Fruit fly (Drosophila melanogaster): ENCODE results near the gene CG3021.
A peak's percentile ranks its signal among the peaks of the same experiment; 100 is the strongest.

Gene CG3021

dm6 chrX:1026511-1026910 is at the start of gene CG3021, which contains the start of the genes CG32814 and CG11638 (continued):
- TF ChIP-seq lbe (GFP tag; optimal IDR thresholded peaks at IDR 0.05): no peak
- TF ChIP-seq lov (optimal IDR thresholded peaks at IDR 0.05): no peak
- TF ChIP-seq lov (GFP tag; IDR thresholded peaks at IDR 0.05): no peak
- peak; percentile 78 for TF ChIP-seq CG15514 (GFP tag; optimal IDR thresholded peaks at IDR 0.05)
- no peak for TF ChIP-seq CG3995 (GFP tag; optimal IDR thresholded peaks at IDR 0.05)
- no peak for TF ChIP-seq cwo (GFP tag; optimal IDR thresholded peaks at IDR 0.05)
- TF ChIP-seq fu2 (GFP tag; optimal IDR thresholded peaks at IDR 0.05): no peak
- TF ChIP-seq fd3F (GFP tag; optimal IDR thresholded peaks at IDR 0.05): peak; percentile 7
- TF ChIP-seq ems (GFP tag; optimal IDR thresholded peaks at IDR 0.05): no peak
- no peak for TF ChIP-seq ara (GFP tag; IDR thresholded peaks at IDR 0.05)
- no peak for TF ChIP-seq CG8281 (tag; optimal IDR thresholded peaks at IDR 0.05)
- TF ChIP-seq mirr (GFP tag; optimal IDR thresholded peaks at IDR 0.05): peak; percentile 9
- TF ChIP-seq Atf6 (GFP tag; IDR thresholded peaks at IDR 0.05): no peak
- no peak for TF ChIP-seq Ssrp (tag; optimal IDR thresholded peaks at IDR 0.05)
- no peak for TF ChIP-seq ro (GFP tag; IDR thresholded peaks at IDR 0.05)
- TF ChIP-seq CG12659 (GFP tag; optimal IDR thresholded peaks at IDR 0.05): peak; percentile 73
- TF ChIP-seq CG15479 (GFP tag; optimal IDR thresholded peaks at IDR 0.05): no peak
- TF ChIP-seq Drgx (GFP tag; IDR thresholded peaks at IDR 0.05): no peak
- no peak for TF ChIP-seq CG1792 (GFP tag; optimal IDR thresholded peaks at IDR 0.05)
- no peak for TF ChIP-seq dmrt99B (tag; optimal IDR thresholded peaks at IDR 0.05)
- TF ChIP-seq maf-S (GFP tag; optimal IDR thresholded peaks at IDR 0.05): no peak

DNA sequence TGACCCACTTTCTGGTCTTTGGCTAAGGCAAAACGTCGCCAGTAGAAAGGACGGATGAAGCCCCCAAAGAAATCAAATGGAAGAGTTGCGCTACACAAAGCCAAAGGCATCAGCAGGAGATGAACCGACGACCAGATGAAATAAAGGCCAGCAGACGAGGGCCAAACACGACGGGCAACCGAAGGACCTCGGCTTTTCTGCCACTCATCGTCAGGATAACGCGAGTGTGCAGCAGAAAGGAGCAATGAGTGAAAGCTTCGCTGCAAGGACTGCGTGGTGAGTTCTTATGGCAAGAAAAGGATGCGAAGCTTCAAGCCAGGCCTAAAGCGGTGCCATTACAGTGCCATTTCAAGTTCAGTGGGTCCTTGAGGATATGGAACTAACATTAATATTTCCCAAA is 40.7 kb upstream of the CG3021 start:
- TF ChIP-seq cas (GFP tag; IDR thresholded peaks at IDR 0.05): no peak
- peak; percentile 80 for TF ChIP-seq z (GFP tag; IDR thresholded peaks at IDR 0.05)
- no peak for TF ChIP-seq emc (GFP tag; optimal IDR thresholded peaks at IDR 0.05)
- TF ChIP-seq Deaf1 (tag; optimal IDR thresholded peaks at IDR 0.05): peak; percentile 87

- no peak for TF ChIP-seq wek (GFP tag; optimal IDR thresholded peaks at IDR 0.05)
- no peak for TF ChIP-seq mirr (GFP tag; optimal IDR thresholded peaks at IDR 0.05)
- TF ChIP-seq croc (GFP tag; conservative IDR thresholded peaks at IDR 0.05): no peak
- no peak for TF ChIP-seq CG8944 (GFP tag; optimal IDR thresholded peaks at IDR 0.05)
- no peak for TF ChIP-seq bcd (GFP tag; optimal IDR thresholded peaks at IDR 0.05)
- TF ChIP-seq zfh2 (GFP tag; optimal IDR thresholded peaks at IDR 0.05): no peak
- TF ChIP-seq klu (GFP tag; IDR thresholded peaks at IDR 0.05): no peak
- TF ChIP-seq Meics (GFP tag; optimal IDR thresholded peaks at IDR 0.05): no peak
- no peak for TF ChIP-seq Tbp (GFP tag; optimal IDR thresholded peaks at IDR 0.05)
- TF ChIP-seq CG12659 (GFP tag; optimal IDR thresholded peaks at IDR 0.05): no peak
- no peak for TF ChIP-seq ato (GFP tag; IDR thresholded peaks at IDR 0.05; ENCODE audit: partially characterized antibody)
- no peak for TF ChIP-seq D (optimal IDR thresholded peaks at IDR 0.05)
- TF ChIP-seq D (GFP tag; optimal IDR thresholded peaks at IDR 0.05): no peak
- no peak for TF ChIP-seq pum (GFP tag; optimal IDR thresholded peaks at IDR 0.05)
- no peak for TF ChIP-seq HLH3B (GFP tag; IDR thresholded peaks at IDR 0.05)
- no peak for TF ChIP-seq CG13775 (GFP tag; optimal IDR thresholded peaks at IDR 0.05)
- TF ChIP-seq disco-r (GFP tag; optimal IDR thresholded peaks at IDR 0.05): no peak
- TF ChIP-seq Bdp1 (GFP tag; optimal IDR thresholded peaks at IDR 0.05): no peak
- TF ChIP-seq Fer1 (GFP tag; optimal IDR thresholded peaks at IDR 0.05): no peak
- no peak for TF ChIP-seq CG12299 (tag; optimal IDR thresholded peaks at IDR 0.05)
Observed at dm6 chrX:990218-990617, 36.4 kb upstream of the CG3021 start, which contains the start of gene CG18823. TSS of gene CG18823 (plus strand) at chrX:990518.
